Fruit fly (Drosophila melanogaster): ENCODE measurements around the gene Pitslre.

The Pitslre gene

dm6 chr3L:20771001-20771890, at the start of gene Pitslre, which contains the start of gene CG4042 (continued):
- peak; percentile 28 for TF ChIP-seq CG10209 (GFP tag; optimal IDR thresholded peaks at IDR 0.05)
- TF ChIP-seq CG6813 (GFP tag; optimal IDR thresholded peaks at IDR 0.05): no peak
- peak; percentile 10 for TF ChIP-seq CG10979 (tag; optimal IDR thresholded peaks at IDR 0.05)
- TF ChIP-seq Hr3 (GFP tag; optimal IDR thresholded peaks at IDR 0.05): peak; percentile 61
- TF ChIP-seq sima (GFP tag; optimal IDR thresholded peaks at IDR 0.05): no peak
- no peak for TF ChIP-seq pan (optimal IDR thresholded peaks at IDR 0.05)
- TF ChIP-seq pan (GFP tag; optimal IDR thresholded peaks at IDR 0.05 in 1 of 2, IDR thresholded peaks at IDR 0.05 in 1 of 2): no peak
- TF ChIP-seq CG9609 (GFP tag; optimal IDR thresholded peaks at IDR 0.05): no peak
- TF ChIP-seq CG11456 (GFP tag; IDR thresholded peaks at IDR 0.05): no peak
- peak; percentile 73 for TF ChIP-seq BEAF-32 (GFP tag; optimal IDR thresholded peaks at IDR 0.05)
- 0 out of 3 replicates have a peak, but pooled peaks have one; percentile 8 for TF ChIP-seq CG7963 (GFP tag; IDR thresholded peaks at IDR 0.05; ENCODE audit: partially characterized antibody)
- no peak for TF ChIP-seq chm (GFP tag; IDR thresholded peaks at IDR 0.05)
- TF ChIP-seq CG12071 (GFP tag; optimal IDR thresholded peaks at IDR 0.05): no peak
- no peak for TF ChIP-seq CG32767 (GFP tag; IDR thresholded peaks at IDR 0.05)
- TF ChIP-seq fd3F (GFP tag; optimal IDR thresholded peaks at IDR 0.05): no peak
- TF ChIP-seq MBD-R2 (GFP tag; IDR thresholded peaks at IDR 0.05): peak; percentile 64
- no peak for TF ChIP-seq pros (GFP tag; optimal IDR thresholded peaks at IDR 0.05)
- TF ChIP-seq HmgZ (tag; optimal IDR thresholded peaks at IDR 0.05): no peak
- TF ChIP-seq crc (GFP tag; optimal IDR thresholded peaks at IDR 0.05): no peak
- TF ChIP-seq sisA (GFP tag; IDR thresholded peaks at IDR 0.05): peak; percentile 29; the same call in 1 of the 2 replicates
- peak; percentile 6 for TF ChIP-seq CG30020 (tag; optimal IDR thresholded peaks at IDR 0.05)
- TF ChIP-seq Nf-YB (GFP tag; optimal IDR thresholded peaks at IDR 0.05): no peak
- TF ChIP-seq CG9876 (GFP tag; optimal IDR thresholded peaks at IDR 0.05): no peak
- peak; percentile 65 for TF ChIP-seq CG4424 (GFP tag; optimal IDR thresholded peaks at IDR 0.05)
- TF ChIP-seq CG4328 (GFP tag; optimal IDR thresholded peaks at IDR 0.05): no peak
- no peak for TF ChIP-seq Stat92E (GFP tag; optimal IDR thresholded peaks at IDR 0.05)
- peak; percentile 24; the same call in 1 of the 2 replicates for TF ChIP-seq ssp (GFP tag; IDR thresholded peaks at IDR 0.05)
- no peak for TF ChIP-seq CG1647 (GFP tag; optimal IDR thresholded peaks at IDR 0.05)
- no peak for TF ChIP-seq Poxn (GFP tag; IDR thresholded peaks at IDR 0.05)
- TF ChIP-seq Doc3 (GFP tag; IDR thresholded peaks at IDR 0.05; ENCODE audit: partially characterized antibody): peak; percentile 75
- no peak for TF ChIP-seq CG11398 (GFP tag; optimal IDR thresholded peaks at IDR 0.05)
- no peak for TF ChIP-seq emc (GFP tag; optimal IDR thresholded peaks at IDR 0.05)
- TF ChIP-seq maf-S (GFP tag; optimal IDR thresholded peaks at IDR 0.05): no peak
- no peak for TF ChIP-seq CG3065 (GFP tag; optimal IDR thresholded peaks at IDR 0.05)
- TF ChIP-seq CG11695 (GFP tag; IDR thresholded peaks at IDR 0.05): peak; percentile 49; the same call in 1 of the 3 replicates
- peak; percentile 7 for TF ChIP-seq cwo (GFP tag; optimal IDR thresholded peaks at IDR 0.05)
- TF ChIP-seq CG6689 (GFP tag; IDR thresholded peaks at IDR 0.05): peak; percentile 65
- TF ChIP-seq Bdp1 (GFP tag; optimal IDR thresholded peaks at IDR 0.05): peak; percentile 16
- peak; percentile 53 for TF ChIP-seq mam (GFP tag; optimal IDR thresholded peaks at IDR 0.05)
- peak; percentile 56 for TF ChIP-seq CG4617 (GFP tag; optimal IDR thresholded peaks at IDR 0.05; ENCODE audit: borderline replicate concordance)
- no peak for TF ChIP-seq Hmx (GFP tag; optimal IDR thresholded peaks at IDR 0.05)
- no peak for TF ChIP-seq CG6854 (GFP tag; optimal IDR thresholded peaks at IDR 0.05)
- TF ChIP-seq CG34376 (GFP tag; optimal IDR thresholded peaks at IDR 0.05): no peak
- TF ChIP-seq CG15269 (tag; optimal IDR thresholded peaks at IDR 0.05): peak; percentile 34
- TF ChIP-seq CG14050 (GFP tag; IDR thresholded peaks at IDR 0.05): no peak
- TF ChIP-seq CG7839 (tag; optimal IDR thresholded peaks at IDR 0.05): peak; percentile 30
- TF ChIP-seq caup (GFP tag; optimal IDR thresholded peaks at IDR 0.05; ENCODE audit: severe bottlenecking): no peak
- 0 out of 4 replicates have a peak, but pooled peaks have one; percentile 15 for TF ChIP-seq chinmo (GFP tag; IDR thresholded peaks at IDR 0.05; ENCODE audit: partially characterized antibody)

Data from whole organism, embryonic.